Fruit fly (Drosophila melanogaster) Kc167 (cell line): ENCODE data around the gene Snoo.
"Not testable (repeated sequence)": the region's sequence is repeated elsewhere in the genome, so short reads cannot be mapped to it uniquely, and the experiment has no call there.

ENCODE experiments used
- Myc ChIP-seq: fragments of >200 bp; optimal IDR thresholded peaks from 2 replicates; lab custom pipeline; 2017; ENCODE audit warnings: missing external identifiers
- psq ChIP-seq: fragments of >200 bp; optimal IDR thresholded peaks from 2 replicates; lab custom pipeline; 2017; ENCODE audit warnings: missing external identifiers

DNA sequence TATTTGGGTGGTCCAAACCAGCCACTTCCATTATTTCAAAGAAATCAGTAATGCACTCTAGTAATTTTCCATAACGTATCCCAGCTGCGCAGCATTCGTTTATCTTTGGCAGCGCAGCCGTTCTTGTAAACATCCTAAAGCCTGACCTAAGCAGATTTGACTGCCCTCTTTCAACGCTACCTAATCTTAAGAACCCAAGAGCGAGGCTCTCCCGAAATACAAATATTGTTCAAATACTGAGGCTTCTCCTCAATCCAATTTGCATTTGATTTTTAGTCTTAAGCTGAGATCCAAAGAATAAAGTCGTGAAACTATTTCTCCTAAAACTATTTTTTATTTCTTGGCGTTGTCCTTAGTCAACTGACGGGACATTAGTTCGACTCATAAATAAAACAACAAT, 350 bp downstream of the Snoo start, which contains the start of gene CG7231:
- not testable (repeated sequence) for TF ChIP-seq Myc, psq (lab: Kevin White, UChicago)
